Worm (Caenorhabditis elegans) whole organism, early embryonic: ENCODE data around the gene oac-4.

Experiments used
- ama-1 ChIP-seq: fragments of 150-350 bp; optimal IDR thresholded peaks from 2 replicates; lab custom pipeline; 2014
- sea-1 ChIP-seq: fragments of 200-800 bp; sonication (Bioruptor generic); conservative IDR thresholded peaks from 2 replicates; pipeline ENCODE4 v1.3.6; 2022; ENCODE audit warnings: missing genetic modification characterization, missing compliant biosample characterization

DNA sequence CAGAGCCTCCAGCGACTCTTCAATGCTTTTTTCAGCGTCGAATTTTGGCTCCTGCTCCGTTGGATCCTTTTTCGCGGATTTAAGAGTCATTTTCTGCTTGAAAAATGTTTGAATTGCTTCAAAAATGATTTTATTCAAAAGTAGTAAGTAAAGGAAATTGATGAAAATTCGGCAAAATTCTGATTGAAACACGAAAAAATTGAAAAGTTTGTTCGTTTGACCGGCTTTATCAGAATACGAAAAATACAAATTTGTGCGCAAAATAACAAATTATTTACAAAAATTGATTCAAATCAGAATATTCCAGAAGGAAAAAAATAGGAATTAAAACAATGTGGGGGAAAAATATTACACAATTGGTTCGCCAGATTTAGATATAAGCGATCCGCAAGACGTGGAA is 28.9 kb downstream of the oac-4 start, which contains the start of gene F54D10.4:
- TF ChIP-seq sea-1 (GFP tag; lab: Robert Waterston, UW): no peak
- TF ChIP-seq ama-1 (lab: Kevin White, UChicago): no peak
